Worm (Caenorhabditis elegans) whole organism, late embryonic: ENCODE results near the gene srlf-13.

Source experiments
- ama-1 ChIP-seq: fragments of 150-350 bp; optimal IDR thresholded peaks from 2 replicates; lab custom pipeline; 2014
- ceh-22 ChIP-seq: sonication (generic microtip); optimal IDR thresholded peaks from 2 replicates; lab custom pipeline; 2017; ENCODE audit warnings: missing biosample characterization, missing genetic modification characterization
- ceh-6 ChIP-seq: fragments of 200-800 bp; sonication (Bioruptor generic); optimal IDR thresholded peaks from 2 replicates; lab custom pipeline; 2018; ENCODE audit warnings: mild to moderate bottlenecking, missing genetic modification characterization, missing compliant biosample characterization
- dve-1 ChIP-seq: sonication (generic microtip); optimal IDR thresholded peaks from 2 replicates; lab custom pipeline; 2017; ENCODE audit warnings: antibody characterized with exemption, mild to moderate bottlenecking, missing genetic modification characterization, missing compliant biosample characterization
- lim-6 ChIP-seq: sonication (generic microtip); optimal IDR thresholded peaks from 2 replicates; lab custom pipeline; 2016; ENCODE audit warnings: missing genetic modification characterization, missing compliant biosample characterization
- pha-2 ChIP-seq: sonication (generic microtip); optimal IDR thresholded peaks from 2 replicates; lab custom pipeline; 2017; ENCODE audit warnings: mild to moderate bottlenecking, missing genetic modification characterization, missing compliant biosample characterization
- pros-1 ChIP-seq: fragments of 150-350 bp; optimal IDR thresholded peaks from 2 replicates; lab custom pipeline; 2014; ENCODE audit warnings: missing biosample characterization, missing genetic modification reagents, missing genetic modification characterization
- sox-4 ChIP-seq: sonication (generic microtip); optimal IDR thresholded peaks from 2 replicates; lab custom pipeline; 2017; ENCODE audit warnings: mild to moderate bottlenecking, missing genetic modification characterization, inconsistent platforms, missing compliant biosample characterization

DNA sequence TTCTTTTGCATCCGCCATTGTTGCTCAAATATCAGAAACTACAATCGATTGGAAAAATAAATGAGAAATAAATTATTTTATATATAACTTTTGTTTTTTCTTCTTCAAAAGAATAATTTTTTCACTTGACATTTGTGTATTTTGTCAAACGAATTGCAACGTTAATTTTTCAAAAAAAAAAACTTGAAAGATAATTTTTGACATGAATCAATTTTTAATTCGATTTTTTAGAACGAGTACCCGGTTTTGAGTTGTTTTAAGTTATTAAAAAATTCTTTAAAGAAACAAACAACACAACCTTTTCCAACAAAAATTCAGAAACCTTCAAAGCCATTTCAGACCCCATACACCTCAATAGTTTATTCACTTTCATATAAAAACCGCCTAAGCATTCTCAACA, 12.1 kb downstream of the srlf-13 start, which contains the start of gene F13E9.5:
- TF ChIP-seq pha-2 (tag; lab: Kevin White, UChicago) (no peak), ceh-22 (tag; lab: Kevin White, UChicago) (no peak), lim-6 (no peak), ama-1 (no peak), pros-1 (tag; lab: Kevin White, UChicago) (no peak), sox-4 (tag; lab: Kevin White, UChicago) (no peak), dve-1 (tag; lab: Kevin White, UChicago) (no peak), ceh-6 (GFP tag; lab: Kevin White, UChicago) (no peak)
